Worm (Caenorhabditis elegans) whole organism, L3 larva: Measurements from ENCODE around the gene chil-12.

Source experiments
- ama-1 ChIP-seq: fragments of 150-350 bp; optimal IDR thresholded peaks from 2 replicates; lab custom pipeline; 2018
- egl-5 ChIP-seq: fragments of 150-350 bp; optimal IDR thresholded peaks from 2 replicates; lab custom pipeline; 2017; ENCODE audit warnings: missing biosample characterization, missing genetic modification reagents, missing genetic modification characterization, inconsistent platforms
- lin-15B ChIP-seq: fragments of 150-350 bp; optimal IDR thresholded peaks from 2 replicates; lab custom pipeline; 2014; ENCODE audit warnings: missing biosample characterization, missing genetic modification characterization
- mdl-1 ChIP-seq: fragments of 150-350 bp; optimal IDR thresholded peaks from 2 replicates; lab custom pipeline; 2014; ENCODE audit warnings: missing biosample characterization, missing genetic modification characterization
- nhr-11 ChIP-seq: fragments of 150-350 bp; optimal IDR thresholded peaks from 2 replicates; lab custom pipeline; 2014; ENCODE audit warnings: missing biosample characterization, missing genetic modification characterization
- pha-4 ChIP-seq: fragments of 150-350 bp; optimal IDR thresholded peaks from 2 replicates; lab custom pipeline; 2014; ENCODE audit warnings: missing biosample characterization, missing genetic modification reagents, missing genetic modification characterization
- sea-2 ChIP-seq: fragments of 150-350 bp; sonication (generic microtip); optimal IDR thresholded peaks from 4 replicates; lab custom pipeline; 2014; ENCODE audit warnings: missing biosample characterization, missing genetic modification reagents, missing genetic modification characterization
- snpc-4 ChIP-seq: fragments of 150-350 bp; optimal IDR thresholded peaks from 2 replicates; lab custom pipeline; 2014; ENCODE audit warnings: missing biosample characterization, missing genetic modification characterization

ce11 chrV:15253529-15253928, 12.2 kb downstream of the chil-12 start, which contains the start of gene srbc-75:
- TF ChIP-seq pha-4 (tag; lab: Kevin White, UChicago) (no peak), ama-1 (lab: Kevin White, UChicago) (no peak), sea-2 (GFP tag; lab: Kevin White, UChicago) (no peak), snpc-4 (tag; lab: Kevin White, UChicago) (no peak), nhr-11 (tag; lab: Kevin White, UChicago) (no peak), lin-15B (tag; lab: Kevin White, UChicago) (no peak), mdl-1 (tag; lab: Kevin White, UChicago) (no peak), egl-5 (tag; lab: Kevin White, UChicago) (no peak)
